Worm (Caenorhabditis elegans): ENCODE results near the gene glt-4.

- no peak for TF ChIP-seq scrt-1 (GFP tag; IDR thresholded peaks at IDR 0.05)
- no peak for TF ChIP-seq ets-7 (tag; optimal IDR thresholded peaks at IDR 0.05)
- no peak for TF ChIP-seq ceh-36 (tag; optimal IDR thresholded peaks at IDR 0.05)
- TF ChIP-seq F13C5.2 (tag; optimal IDR thresholded peaks at IDR 0.05) = no peak
- TF ChIP-seq ama-1 (optimal IDR thresholded peaks at IDR 0.05) = no peak
- no peak for TF ChIP-seq flt-1 (GFP tag; IDR thresholded peaks at IDR 0.05)
- TF ChIP-seq sea-1 (GFP tag; conservative IDR thresholded peaks at IDR 0.05) = no peak
- TF ChIP-seq tbx-11 (GFP tag; IDR thresholded peaks at IDR 0.05) = no peak
- no peak for TF ChIP-seq hnd-1 (tag; optimal IDR thresholded peaks at IDR 0.05)
- TF ChIP-seq aly-1 (tag; optimal IDR thresholded peaks at IDR 0.05) = no peak
- TF ChIP-seq hmg-4 (GFP tag; optimal IDR thresholded peaks at IDR 0.05) = no peak
- TF ChIP-seq B0310.2 (tag; optimal IDR thresholded peaks at IDR 0.05) = no peak
- no peak for TF ChIP-seq pes-1 (GFP tag; IDR thresholded peaks at IDR 0.05)
Observed at ce11 chrX:6420681-6421080, 17.5 kb downstream of the glt-4 start, which contains the start of gene K10C2.12.
